Worm (Caenorhabditis elegans) whole organism, L2 larva: ENCODE data around the gene Y70G10A.4.

Experiments used
- ama-1 ChIP-seq: fragments of 150-350 bp; optimal IDR thresholded peaks from 2 replicates; lab custom pipeline; 2018; ENCODE audit warnings: inconsistent platforms
- crh-2 ChIP-seq: sonication (generic microtip); optimal IDR thresholded peaks from 2 replicates; lab custom pipeline; 2017; ENCODE audit warnings: missing biosample characterization, missing genetic modification characterization
- elt-3 ChIP-seq: sonication (generic microtip); optimal IDR thresholded peaks from 2 replicates; lab custom pipeline; 2017; ENCODE audit warnings: missing biosample characterization, missing genetic modification characterization
- mbf-1 ChIP-seq: sonication (generic microtip); optimal IDR thresholded peaks from 2 replicates; lab custom pipeline; 2017; ENCODE audit warnings: missing biosample characterization, missing genetic modification characterization
- nhr-21 ChIP-seq: fragments of 150-350 bp; optimal IDR thresholded peaks from 2 replicates; lab custom pipeline; 2014; ENCODE audit warnings: missing biosample characterization, missing genetic modification characterization
- nhr-23 ChIP-seq: fragments of 150-350 bp; optimal IDR thresholded peaks from 2 replicates; lab custom pipeline; 2014; ENCODE audit warnings: missing biosample characterization, missing genetic modification reagents, missing genetic modification characterization
- nhr-25 ChIP-seq: fragments of 150-350 bp; sonication (generic microtip); optimal IDR thresholded peaks from 3 replicates; lab custom pipeline; 2014; ENCODE audit warnings: missing biosample characterization, missing genetic modification characterization
- snpc-4 ChIP-seq: fragments of 150-350 bp; optimal IDR thresholded peaks from 2 replicates; lab custom pipeline; 2014; ENCODE audit warnings: missing biosample characterization, missing genetic modification characterization
- unc-62 ChIP-seq: fragments of 150-350 bp; optimal IDR thresholded peaks from 2 replicates; lab custom pipeline; 2014; ENCODE audit warnings: missing biosample characterization, missing genetic modification reagents, missing genetic modification characterization

Y70G10A.4 gene

DNA sequence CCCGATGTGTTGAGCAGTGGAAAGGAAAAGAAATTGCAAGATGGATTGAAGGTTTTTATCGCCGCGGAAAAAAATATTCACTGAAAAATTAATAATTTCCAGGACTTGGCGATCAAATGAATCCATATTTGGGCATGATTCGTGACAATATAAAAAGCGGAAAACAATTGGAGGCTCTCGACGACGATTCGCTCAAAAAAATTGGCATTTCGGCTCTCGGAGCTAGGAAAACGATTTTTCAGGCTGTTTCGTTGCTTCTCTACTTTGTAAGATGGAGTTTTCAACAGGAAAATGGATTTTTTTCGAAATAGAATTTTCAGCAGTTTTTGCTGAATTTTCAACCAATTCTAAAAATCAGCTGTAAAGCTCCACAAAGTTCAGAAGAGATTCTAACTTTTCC is 49.8 kb downstream of the Y70G10A.4 start:
- no peak for TF ChIP-seq nhr-25
- TF ChIP-seq unc-62 = no peak
- TF ChIP-seq ama-1 = no peak
- TF ChIP-seq nhr-21 = no peak
- TF ChIP-seq mbf-1 (tag; lab: Kevin White, UChicago) = no peak
- TF ChIP-seq elt-3 (tag; lab: Kevin White, UChicago) = no peak
- no peak for TF ChIP-seq crh-2 (tag; lab: Kevin White, UChicago)
- no peak for TF ChIP-seq nhr-23 (tag; lab: Kevin White, UChicago)
- no peak for TF ChIP-seq snpc-4 (tag; lab: Kevin White, UChicago)
